Worm (Caenorhabditis elegans): ENCODE data around the gene mrpl-11.

mrpl-11 gene

DNA sequence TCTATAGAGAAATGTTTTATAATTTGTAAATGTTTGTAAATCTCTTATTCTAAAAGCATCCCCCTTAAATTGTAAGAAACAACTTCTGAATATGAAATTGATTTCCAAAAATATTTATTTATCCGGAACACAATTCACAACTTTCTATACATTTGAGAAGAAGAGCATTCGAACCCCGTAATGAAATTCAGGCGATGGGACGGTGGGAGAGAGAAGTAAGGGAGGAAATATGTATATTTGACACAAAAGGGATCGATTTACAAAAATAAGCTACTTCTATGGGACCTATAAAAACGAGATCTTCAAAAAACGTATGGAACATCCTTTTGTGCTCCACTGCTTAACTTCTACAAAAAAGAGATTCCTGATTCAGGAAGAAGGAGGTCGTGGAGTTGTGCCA is 7.8 kb downstream of the mrpl-11 start:
- TF ChIP-seq nhr-27 (tag; optimal IDR thresholded peaks at IDR 0.05), result no peak
- no peak for TF ChIP-seq B0019.2 (GFP tag; conservative IDR thresholded peaks at IDR 0.05)
- TF ChIP-seq him-1 (tag; optimal IDR thresholded peaks at IDR 0.05), result peak; percentile 98
- no peak for TF ChIP-seq F57A8.1 (GFP tag; optimal IDR thresholded peaks at IDR 0.05)
- TF ChIP-seq hsf-1 (GFP tag; IDR thresholded peaks at IDR 0.05), result 0 out of 2 replicates have a peak, but pooled peaks have one; percentile 31
- no peak for TF ChIP-seq F57C9.4 (tag; optimal IDR thresholded peaks at IDR 0.05)
- peak; percentile 20 for TF ChIP-seq snpc-3.4 (tag; optimal IDR thresholded peaks at IDR 0.05)
- TF ChIP-seq snpc-4 (GFP tag; optimal IDR thresholded peaks at IDR 0.05), result no peak
- peak in 1 of 4 experiments; percentile 14 for TF ChIP-seq snpc-4 (tag; optimal IDR thresholded peaks at IDR 0.05)

DNA sequence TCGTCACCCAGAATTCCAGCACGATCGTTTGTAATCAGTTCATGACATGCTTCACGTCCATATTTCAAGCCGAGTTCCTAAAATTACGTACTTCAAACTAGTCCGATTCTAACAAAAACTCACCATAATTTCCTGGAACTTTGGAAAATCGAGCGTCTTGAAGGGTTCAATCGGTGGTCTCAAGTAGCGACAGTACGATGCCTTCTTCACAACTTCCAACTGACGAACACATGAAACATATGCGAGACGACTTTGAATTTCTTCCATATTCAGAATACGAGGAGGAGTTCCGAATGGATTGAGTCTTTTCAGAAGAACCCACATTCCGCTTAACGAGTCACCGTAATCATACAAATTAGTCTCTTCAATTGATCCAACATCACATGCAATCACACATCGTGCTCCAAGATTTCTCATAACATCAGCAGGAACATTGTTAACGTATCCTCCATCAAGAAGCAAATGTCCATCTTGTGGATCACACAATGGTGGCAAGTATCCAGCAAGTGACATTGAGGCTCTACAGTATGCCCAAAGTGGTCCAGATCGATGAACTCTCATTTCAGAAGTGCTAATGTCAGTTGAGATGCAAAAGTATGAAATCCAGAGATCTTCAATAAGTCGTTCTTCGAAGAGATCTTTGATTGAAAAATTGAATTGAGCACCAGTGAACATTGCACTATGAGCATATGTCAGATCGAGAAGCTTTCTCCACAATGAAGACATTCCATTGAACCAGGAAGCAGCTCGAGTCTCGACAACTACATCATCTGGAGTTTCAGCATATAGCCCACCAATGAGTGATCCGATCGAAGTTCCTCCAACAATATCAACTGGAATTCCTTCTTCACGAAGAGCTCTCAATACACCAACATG is 8.8 kb downstream of the mrpl-11 start:
- TF ChIP-seq sea-2 (GFP tag; IDR thresholded peaks at IDR 0.05) (no peak), chd-7 (tag; optimal IDR thresholded peaks at IDR 0.05) (no peak), xnd-1 (tag; optimal IDR thresholded peaks at IDR 0.05) (no peak), Y56A3A.18 (GFP tag; IDR thresholded peaks at IDR 0.05) (no peak), F23B12.7 (tag; optimal IDR thresholded peaks at IDR 0.05; ENCODE audit: insufficient read depth) (no peak), B0261.1 (tag; optimal IDR thresholded peaks at IDR 0.05) (no peak), lin-26 (GFP tag; IDR thresholded peaks at IDR 0.05) (no peak), lsl-1 (GFP tag; optimal IDR thresholded peaks at IDR 0.05) (no peak), cebp-2 (GFP tag; IDR thresholded peaks at IDR 0.05) (no peak), ztf-22 (GFP tag; optimal IDR thresholded peaks at IDR 0.05) (no peak), rpc-1 (optimal IDR thresholded peaks at IDR 0.05) (no peak), rpc-1 (tag; optimal IDR thresholded peaks at IDR 0.05) (no peak), zfh-2 (GFP tag; conservative IDR thresholded peaks at IDR 0.05) (no peak)

DNA sequence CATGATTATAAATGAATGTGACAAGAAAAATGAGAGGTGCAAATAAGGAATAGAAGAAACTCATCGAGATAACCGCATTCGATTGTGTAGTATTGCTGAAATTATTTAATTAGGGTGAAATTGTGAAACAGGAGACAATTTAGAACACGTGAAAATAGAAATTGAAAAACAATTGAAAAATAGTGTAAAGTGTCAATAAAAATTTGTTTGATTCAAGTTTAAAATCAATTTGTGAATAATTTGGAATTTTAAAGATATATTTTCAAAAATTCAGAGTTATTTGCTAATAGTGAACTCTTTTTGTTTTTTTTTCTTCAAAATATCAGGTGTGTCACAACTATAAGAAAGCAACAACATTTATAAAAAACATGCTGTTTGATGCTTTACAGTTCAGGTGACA is 13.9 kb downstream of the mrpl-11 start, which contains the start of gene ZK370.4:
TSS of gene ZK370.4 (minus strand) at position 101 of the 400 bp plus-strand sequence.
- no peak for TF ChIP-seq Y56A3A.18 (GFP tag; IDR thresholded peaks at IDR 0.05)
- no peak for TF ChIP-seq F23B12.7 (tag; optimal IDR thresholded peaks at IDR 0.05; ENCODE audit: insufficient read depth)
- TF ChIP-seq aptf-3 (GFP tag; IDR thresholded peaks at IDR 0.05), result no peak
- TF ChIP-seq athp-1 (tag; optimal IDR thresholded peaks at IDR 0.05), result no peak
- no peak for TF ChIP-seq pbrm-1 (GFP tag; IDR thresholded peaks at IDR 0.05)
- TF ChIP-seq Y95B8A.8 (GFP tag; IDR thresholded peaks at IDR 0.05), result no peak
- TF ChIP-seq ceh-58 (GFP tag; IDR thresholded peaks at IDR 0.05), result no peak
- TF ChIP-seq F52B5.7 (tag; optimal IDR thresholded peaks at IDR 0.05), result no peak
- TF ChIP-seq ets-4 (GFP tag; optimal IDR thresholded peaks at IDR 0.05), result no peak
- TF ChIP-seq ccch-3 (GFP tag; optimal IDR thresholded peaks at IDR 0.05), result no peak

DNA sequence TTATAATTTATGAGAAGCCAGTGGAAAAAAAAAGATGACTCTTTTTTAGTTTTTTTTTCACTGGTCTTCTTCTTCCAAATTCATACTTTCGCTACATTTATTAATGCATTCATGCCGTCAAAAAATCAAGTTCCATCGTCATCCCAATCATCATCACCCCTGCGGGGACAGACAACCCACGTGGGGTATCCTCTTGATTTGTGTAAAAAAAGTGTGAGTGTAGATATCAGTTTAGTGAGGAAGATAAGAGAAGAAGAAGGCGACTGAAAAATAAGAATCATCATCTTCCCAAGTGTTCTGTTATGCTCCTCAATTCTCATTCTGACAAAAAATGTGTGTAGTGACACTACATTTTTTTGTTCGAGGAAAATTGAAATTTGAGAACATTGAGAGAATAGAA is 14.5 kb downstream of the mrpl-11 start:
- TF ChIP-seq ZK185.1 (tag; optimal IDR thresholded peaks at IDR 0.05; ENCODE audit: poor library complexity, severe bottlenecking), result no peak
- TF ChIP-seq somi-1 (GFP tag; optimal IDR thresholded peaks at IDR 0.05), result peak; percentile 8
- TF ChIP-seq C06A6.2 (GFP tag; conservative IDR thresholded peaks at IDR 0.05), result peak; percentile 49; the same call in 1 of the 2 replicates
